Fruit fly (Drosophila melanogaster) whole organism, embryonic: ENCODE measurements around the gene pall.

Experiments
- Bdp1 ChIP-seq: fragments of 200-800 bp; sonication (Bioruptor generic); optimal IDR thresholded peaks from 3 replicates; lab custom pipeline; 2016; ENCODE audit warnings: missing biosample characterization, missing genetic modification characterization
- CG10366 ChIP-seq: fragments of 200-800 bp; sonication (Bioruptor generic); IDR thresholded peaks from 2 replicates; pipeline ENCODE4 v1.3.6; 2022; ENCODE audit warnings: missing biosample characterization, missing genetic modification characterization
- CG10543 ChIP-seq: fragments of 200-800 bp; sonication (Bioruptor generic); optimal IDR thresholded peaks from 3 replicates; lab custom pipeline; 2017; ENCODE audit warnings: missing biosample characterization, mild to moderate bottlenecking, missing genetic modification characterization, moderate library complexity
- CG10654 ChIP-seq: fragments of 200-800 bp; sonication (Bioruptor generic); optimal IDR thresholded peaks from 2 replicates; lab custom pipeline; 2016; ENCODE audit warnings: missing biosample characterization, missing genetic modification characterization
- CG11723 ChIP-seq: fragments of 200-800 bp; sonication (Bioruptor generic); optimal IDR thresholded peaks from 2 replicates; lab custom pipeline; 2017; ENCODE audit warnings: missing biosample characterization, mild to moderate bottlenecking, missing genetic modification characterization
- CG12219 ChIP-seq: fragments of 200-800 bp; sonication (Bioruptor generic); optimal IDR thresholded peaks from 3 replicates; lab custom pipeline; 2018; ENCODE audit warnings: missing biosample characterization, mild to moderate bottlenecking, missing genetic modification characterization
- CG14860 ChIP-seq: fragments of 200-800 bp; sonication (Bioruptor generic); IDR thresholded peaks from 3 replicates; pipeline ENCODE4 v1.3.6; 2022; ENCODE audit warnings: missing biosample characterization, missing genetic modification characterization; ENCODE audit not compliant: partially characterized antibody
- CG17568 ChIP-seq: fragments of 200-800 bp; sonication (Bioruptor generic); optimal IDR thresholded peaks from 2 replicates; lab custom pipeline; 2018; ENCODE audit warnings: missing biosample characterization, mild to moderate bottlenecking, missing genetic modification characterization, moderate library complexity
- CG1832 ChIP-seq: fragments of 200-800 bp; sonication (Bioruptor generic); optimal IDR thresholded peaks from 2 replicates; lab custom pipeline; 2017; ENCODE audit warnings: missing biosample characterization, mild to moderate bottlenecking, missing genetic modification characterization, inconsistent platforms
- CG18476 ChIP-seq: fragments of 200-800 bp; sonication (Bioruptor generic); optimal IDR thresholded peaks from 2 replicates; lab custom pipeline; 2016; ENCODE audit warnings: missing biosample characterization, mild to moderate bottlenecking, missing genetic modification characterization
- CG2889 ChIP-seq: fragments of 200-800 bp; sonication (Bioruptor generic); IDR thresholded peaks from 3 replicates; pipeline ENCODE4 v1.3.6; 2022; ENCODE audit warnings: missing biosample characterization, missing genetic modification characterization
- CG30403 ChIP-seq: fragments of 200-800 bp; sonication (Bioruptor generic); optimal IDR thresholded peaks from 3 replicates; lab custom pipeline; 2016; ENCODE audit warnings: missing biosample characterization, missing genetic modification characterization
- CG34376 ChIP-seq: fragments of 200-800 bp; sonication (Bioruptor generic); optimal IDR thresholded peaks from 2 replicates; lab custom pipeline; 2018; ENCODE audit warnings: missing biosample characterization, mild to moderate bottlenecking, missing genetic modification characterization
- CG7556 ChIP-seq: fragments of 200-800 bp; sonication (Bioruptor generic); optimal IDR thresholded peaks from 2 replicates; lab custom pipeline; 2017; ENCODE audit warnings: missing biosample characterization, mild to moderate bottlenecking, missing genetic modification characterization
- CG8089 ChIP-seq: fragments of 200-800 bp; sonication (Bioruptor generic); optimal IDR thresholded peaks from 3 replicates; lab custom pipeline; 2016; ENCODE audit warnings: missing biosample characterization, missing genetic modification characterization
- CG9215 ChIP-seq: fragments of 200-800 bp; sonication (Bioruptor generic); IDR thresholded peaks from 2 replicates; pipeline ENCODE4 v1.3.6; 2022; ENCODE audit warnings: missing biosample characterization, missing genetic modification characterization
- CG9727 ChIP-seq: fragments of 200-800 bp; sonication (Bioruptor generic); optimal IDR thresholded peaks from 3 replicates; lab custom pipeline; 2017; ENCODE audit warnings: missing biosample characterization, mild to moderate bottlenecking, missing genetic modification characterization
- CTCF ChIP-seq: fragments of 200-800 bp; sonication (Bioruptor generic); optimal IDR thresholded peaks from 2 replicates; lab custom pipeline; 2017; ENCODE audit warnings: missing biosample characterization, mild to moderate bottlenecking, missing genetic modification characterization, moderate library complexity
- Chrac-16 ChIP-seq: fragments of 200-800 bp; sonication (Bioruptor generic); optimal IDR thresholded peaks from 3 replicates; lab custom pipeline; 2016; ENCODE audit warnings: missing biosample characterization, missing genetic modification characterization
- CoRest ChIP-seq: fragments of 200-800 bp; sonication (Bioruptor generic); optimal IDR thresholded peaks from 3 replicates; lab custom pipeline; 2018; ENCODE audit warnings: missing biosample characterization, mild to moderate bottlenecking, missing genetic modification characterization, moderate library complexity
- Hand ChIP-seq: fragments of 200-800 bp; sonication (Bioruptor generic); optimal IDR thresholded peaks from 2 replicates; lab custom pipeline; 2017; ENCODE audit warnings: mild to moderate bottlenecking, missing biosample characterization, missing genetic modification reagents, missing genetic modification characterization
- Hey ChIP-seq: fragments of 200-800 bp; sonication (Bioruptor generic); optimal IDR thresholded peaks from 3 replicates; lab custom pipeline; 2018; ENCODE audit warnings: missing biosample characterization, mild to moderate bottlenecking, missing genetic modification characterization
- Kr ChIP-seq: fragments of 200-800 bp; sonication (Bioruptor generic); optimal IDR thresholded peaks from 2 replicates; lab custom pipeline; 2017; ENCODE audit warnings: missing biosample characterization, mild to moderate bottlenecking, missing genetic modification characterization
- MESR4 ChIP-seq: fragments of 200-800 bp; sonication (Bioruptor generic); optimal IDR thresholded peaks from 2 replicates; lab custom pipeline; 2018; ENCODE audit warnings: missing biosample characterization, mild to moderate bottlenecking, missing genetic modification characterization, moderate library complexity
- Max ChIP-seq: fragments of 200-800 bp; sonication (Bioruptor generic); optimal IDR thresholded peaks from 2 replicates; lab custom pipeline; 2016; ENCODE audit warnings: missing biosample characterization, mild to moderate bottlenecking, missing genetic modification characterization
- Xbp1 ChIP-seq: fragments of 200-800 bp; sonication (Bioruptor generic); optimal IDR thresholded peaks from 3 replicates; lab custom pipeline; 2016; ENCODE audit warnings: missing biosample characterization, mild to moderate bottlenecking, missing genetic modification characterization
- abd-A ChIP-seq: fragments of 200-800 bp; sonication (Bioruptor generic); optimal IDR thresholded peaks from 3 replicates; lab custom pipeline; 2019; ENCODE audit warnings: missing biosample characterization, mild to moderate bottlenecking, missing genetic modification characterization, moderate library complexity
- ase ChIP-seq: fragments of 200-800 bp; sonication (Bioruptor generic); IDR thresholded peaks from 3 replicates; pipeline ENCODE4 v1.3.6; 2022; ENCODE audit warnings: missing biosample characterization, missing genetic modification characterization
- ash1 ChIP-seq: fragments of 200-800 bp; sonication (Bioruptor generic); optimal IDR thresholded peaks from 2 replicates; lab custom pipeline; 2018; ENCODE audit warnings: missing biosample characterization, mild to moderate bottlenecking, missing genetic modification characterization
- bigmax ChIP-seq: fragments of 200-800 bp; sonication (Bioruptor generic); optimal IDR thresholded peaks from 2 replicates; lab custom pipeline; 2018; ENCODE audit warnings: missing biosample characterization, mild to moderate bottlenecking, missing genetic modification characterization
- cad ChIP-seq: fragments of >200 bp; optimal IDR thresholded peaks from 2 replicates; lab custom pipeline; 2017; ENCODE audit warnings: missing biosample characterization, missing genetic modification characterization
- cas ChIP-seq: fragments of 200-800 bp; sonication (Bioruptor generic); IDR thresholded peaks from 2 replicates; pipeline ENCODE4 v1.3.6; 2022; ENCODE audit warnings: missing biosample characterization, missing genetic modification characterization
- da ChIP-seq: fragments of 200-800 bp; sonication (Bioruptor generic); optimal IDR thresholded peaks from 2 replicates; lab custom pipeline; 2016; ENCODE audit warnings: missing biosample characterization, missing genetic modification characterization
- dati ChIP-seq: fragments of 200-800 bp; sonication (Bioruptor generic); IDR thresholded peaks from 2 replicates; pipeline ENCODE4 v1.3.6; 2022; ENCODE audit warnings: missing biosample characterization, missing genetic modification characterization
- dysf ChIP-seq: fragments of 200-800 bp; sonication (Bioruptor generic); IDR thresholded peaks from 3 replicates; pipeline ENCODE4 v1.3.6; 2022; ENCODE audit warnings: missing biosample characterization, missing genetic modification characterization
- exex ChIP-seq: fragments of 200-800 bp; sonication (Bioruptor generic); optimal IDR thresholded peaks from 4 replicates; lab custom pipeline; 2018; ENCODE audit warnings: missing biosample characterization, mild to moderate bottlenecking, missing genetic modification characterization, moderate library complexity
- ftz-f1 ChIP-seq: fragments of 200-800 bp; sonication (Bioruptor generic); optimal IDR thresholded peaks from 2 replicates; lab custom pipeline; 2016; ENCODE audit warnings: missing biosample characterization, missing genetic modification characterization
- gt ChIP-seq: fragments of 200-800 bp; sonication (Bioruptor generic); IDR thresholded peaks from 2 replicates; pipeline ENCODE4 v1.3.6; 2022; ENCODE audit warnings: missing biosample characterization, missing genetic modification characterization
- ham ChIP-seq: fragments of 200-800 bp; sonication (Bioruptor generic); IDR thresholded peaks from 2 replicates; pipeline ENCODE4 v1.3.6; 2022; ENCODE audit warnings: missing biosample characterization, missing genetic modification characterization
- hbn ChIP-seq: fragments of 200-800 bp; sonication (Bioruptor generic); IDR thresholded peaks from 2 replicates; pipeline ENCODE4 v1.3.6; 2022; ENCODE audit warnings: missing biosample characterization, missing genetic modification characterization; ENCODE audit not compliant: partially characterized antibody
- hkb ChIP-seq, 2 experiments: fragments of 200-800 bp in 1 of 2; fragments of >200 bp in 1 of 2; sonication (Bioruptor generic) in 1 of 2; IDR thresholded peaks in 1 of 2; optimal IDR thresholded peaks in 1 of 2; 2 replicates each; pipeline versions ENCODE4 v1.3.6 to Lab custom; 2017 to 2022; ENCODE audit warnings: missing biosample characterization in 1 of 2, missing genetic modification characterization in 1 of 2
- hth ChIP-seq: fragments of >200 bp; optimal IDR thresholded peaks from 2 replicates; lab custom pipeline; 2017; ENCODE audit warnings: inconsistent platforms
- lab ChIP-seq: fragments of 200-800 bp; sonication (Bioruptor generic); optimal IDR thresholded peaks from 3 replicates; lab custom pipeline; 2017; ENCODE audit warnings: missing biosample characterization, missing genetic modification characterization, mild to moderate bottlenecking, moderate library complexity, missing genetic modification reagents
- lmd ChIP-seq: fragments of 200-800 bp; sonication (Bioruptor generic); IDR thresholded peaks from 2 replicates; pipeline ENCODE4 v1.3.6; 2022; ENCODE audit warnings: missing biosample characterization, missing genetic modification characterization
- maf-S ChIP-seq: fragments of 200-800 bp; sonication (Bioruptor generic); optimal IDR thresholded peaks from 2 replicates; lab custom pipeline; 2016; ENCODE audit warnings: missing biosample characterization, missing genetic modification characterization
- mirr ChIP-seq: fragments of 200-800 bp; sonication (Bioruptor generic); optimal IDR thresholded peaks from 3 replicates; lab custom pipeline; 2018; ENCODE audit warnings: missing biosample characterization, mild to moderate bottlenecking, missing genetic modification characterization
- pros ChIP-seq: fragments of 200-800 bp; sonication (Bioruptor generic); optimal IDR thresholded peaks from 3 replicates; lab custom pipeline; 2019; ENCODE audit warnings: missing biosample characterization, mild to moderate bottlenecking, missing genetic modification characterization, moderate library complexity
- sd ChIP-seq: fragments of 200-800 bp; sonication (Bioruptor generic); optimal IDR thresholded peaks from 3 replicates; lab custom pipeline; 2018; ENCODE audit warnings: missing biosample characterization, mild to moderate bottlenecking, missing genetic modification characterization, moderate library complexity
- seq ChIP-seq: fragments of 200-800 bp; sonication (Bioruptor generic); IDR thresholded peaks from 2 replicates; pipeline ENCODE4 v1.3.6; 2022; ENCODE audit warnings: missing biosample characterization, missing genetic modification characterization
- sug ChIP-seq: fragments of 200-800 bp; optimal IDR thresholded peaks from 2 replicates; lab custom pipeline; 2019; ENCODE audit warnings: missing biosample characterization, mild to moderate bottlenecking, missing genetic modification characterization, moderate library complexity
- vvl ChIP-seq: fragments of 200-800 bp; sonication (Bioruptor generic); IDR thresholded peaks from 2 replicates; pipeline ENCODE4 v1.3.6; 2022; ENCODE audit warnings: missing biosample characterization, missing genetic modification characterization

The pall gene

DNA sequence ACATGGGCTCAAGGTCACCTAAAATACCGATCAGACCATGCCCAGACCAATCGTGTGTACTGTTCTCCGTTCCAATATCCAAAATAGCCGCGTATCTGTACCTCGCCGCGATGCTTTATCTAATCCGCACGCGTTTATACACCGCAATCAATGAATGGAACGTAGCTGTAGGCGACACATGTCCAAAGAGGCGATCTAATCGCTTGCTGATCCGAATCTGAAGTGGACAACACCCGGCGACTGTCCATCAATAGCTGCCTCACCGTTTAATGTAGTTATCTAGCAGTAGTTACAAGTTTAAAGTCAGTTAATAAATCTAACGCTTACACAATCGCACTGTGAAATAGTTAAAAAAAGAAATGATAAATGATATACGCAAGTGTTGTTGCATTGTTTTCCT, 35.2 kb downstream of the pall start (continued):
- TF ChIP-seq dysf (GFP tag; lab: Robert Waterston, UW) (0 out of 3 replicates have a peak, but pooled peaks have one; percentile 16), CG30403 (GFP tag; lab: Kevin White, UChicago) (no peak), pros (GFP tag; lab: Kevin White, UChicago) (no peak), CG18476 (no peak), CG2889 (GFP tag; lab: Robert Waterston, UW) (no peak), CG10654 (no peak), CG34376 (peak; percentile 85), CG9215 (GFP tag; lab: Robert Waterston, UW) (no peak), lmd (GFP tag; lab: Robert Waterston, UW) (no peak), maf-S (GFP tag; lab: Kevin White, UChicago) (no peak), sug (tag; lab: Kevin White, UChicago) (peak; percentile 77), ham (no peak), Hand (no peak), hbn (GFP tag; lab: Robert Waterston, UW) (no peak), exex (tag; lab: Kevin White, UChicago) (peak; percentile 88), sd (peak; percentile 14), CG14860 (GFP tag; lab: Robert Waterston, UW) (no peak), gt (no peak), MESR4 (GFP tag; lab: Kevin White, UChicago) (no peak), CG17568 (no peak), CG8089 (GFP tag; lab: Kevin White, UChicago) (no peak), ase (GFP tag; lab: Robert Waterston, UW) (no peak), Hey (tag; lab: Kevin White, UChicago) (peak; percentile 90), CG7556 (GFP tag; lab: Kevin White, UChicago) (no peak), CG12219 (GFP tag; lab: Kevin White, UChicago) (no peak), vvl (GFP tag; lab: Robert Waterston, UW) (no peak), CG9727 (GFP tag; lab: Kevin White, UChicago) (no peak)

DNA sequence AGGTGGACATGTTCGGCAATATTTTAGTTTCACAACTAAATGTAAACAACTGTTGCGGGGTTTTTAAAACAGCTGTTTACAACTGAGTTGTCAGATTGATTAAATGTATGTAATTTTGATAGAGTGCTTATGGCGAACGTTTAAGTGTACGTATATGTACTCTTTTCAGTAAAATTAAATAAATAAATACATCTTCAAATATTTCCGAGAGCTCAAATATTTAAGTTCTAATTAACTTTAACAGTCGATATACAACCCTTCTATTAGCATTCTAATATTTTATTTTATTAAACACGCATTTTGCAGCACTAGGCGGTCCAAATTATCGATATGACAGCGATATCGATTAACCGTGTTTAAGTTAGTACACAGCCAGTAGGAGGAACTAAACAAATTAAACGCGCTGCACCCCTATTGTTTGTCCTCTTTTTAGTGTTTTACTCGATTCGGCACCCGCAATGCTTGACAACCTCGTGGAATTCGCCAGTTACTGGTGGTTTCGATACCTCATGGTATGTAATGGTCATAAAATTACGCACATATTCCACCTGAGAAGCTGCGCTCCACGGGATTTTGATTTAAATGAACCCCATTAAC, 36.0 kb downstream of the pall start, which contains the start of the genes CG3448 and ghi:
CG3448 (minus strand) TSS at position 51 of the 597 bp plus-strand sequence.
ghi (plus strand) TSS at position 355 of the 597 bp plus-strand sequence.
- TF ChIP-seq abd-A = peak; percentile 87
- TF ChIP-seq Bdp1 (GFP tag; lab: Kevin White, UChicago) = no peak
- peak; percentile 35 for TF ChIP-seq CTCF (GFP tag; lab: Kevin White, UChicago)
- TF ChIP-seq da = no peak
- no peak for TF ChIP-seq ftz-f1 (GFP tag; lab: Kevin White, UChicago)
- no peak for TF ChIP-seq Chrac-16
- peak; percentile 68 for TF ChIP-seq Max
- TF ChIP-seq gt = no peak
- TF ChIP-seq ash1 (GFP tag; lab: Kevin White, UChicago) = no peak
- no peak for TF ChIP-seq CG10366 (GFP tag; lab: Robert Waterston, UW)
- TF ChIP-seq cas (GFP tag; lab: Robert Waterston, UW) = no peak
- TF ChIP-seq cad (GFP tag; lab: Kevin White, UChicago) = peak; percentile 31
- no peak for TF ChIP-seq CG11723 (GFP tag; lab: Kevin White, UChicago)
- peak; percentile 59 for TF ChIP-seq mirr (GFP tag; lab: Kevin White, UChicago)
- peak; percentile 91 for TF ChIP-seq Kr (GFP tag; lab: Kevin White, UChicago)
- TF ChIP-seq seq = no peak
- no peak for TF ChIP-seq dati (GFP tag; lab: Robert Waterston, UW)
- TF ChIP-seq CG1832 (GFP tag; lab: Kevin White, UChicago) = no peak
- TF ChIP-seq bigmax (GFP tag; lab: Kevin White, UChicago) = no peak
- TF ChIP-seq CoRest (tag; lab: Kevin White, UChicago) = peak; percentile 54
- peak; percentile 42 for TF ChIP-seq Xbp1
- peak; percentile 76 for TF ChIP-seq CG30403 (GFP tag; lab: Kevin White, UChicago)
- no peak for TF ChIP-seq hth (lab: Kevin White, UChicago)
- TF ChIP-seq lab (GFP tag; lab: Kevin White, UChicago) = peak; percentile 83
- peak; percentile 53 for TF ChIP-seq CG10543 (GFP tag; lab: Kevin White, UChicago)
- no peak for TF ChIP-seq hkb (optimal IDR thresholded peaks at IDR 0.05; lab: Kevin White, UChicago)
- peak; percentile 58 for TF ChIP-seq hkb (GFP tag; IDR thresholded peaks at IDR 0.05; lab: Robert Waterston, UW)
- peak; percentile 73 for TF ChIP-seq CG18476
